Worm (Caenorhabditis elegans) whole organism, mixed stage, embryonic: ENCODE results near the gene C35D10.6.

Experiments
- blmp-1 ChIP-seq: fragments of 150-350 bp; optimal IDR thresholded peaks from 2 replicates; lab custom pipeline; 2014; ENCODE audit warnings: missing biosample characterization, missing genetic modification characterization
- ces-1 ChIP-seq: fragments of 150-350 bp; optimal IDR thresholded peaks from 2 replicates; lab custom pipeline; 2014; ENCODE audit warnings: missing biosample characterization, missing genetic modification reagents, missing genetic modification characterization
- elt-3 ChIP-seq: fragments of 150-350 bp; optimal IDR thresholded peaks from 2 replicates; lab custom pipeline; 2014; ENCODE audit warnings: missing biosample characterization, missing genetic modification characterization
- lin-13 ChIP-seq: fragments of 150-350 bp; optimal IDR thresholded peaks from 2 replicates; lab custom pipeline; 2014; ENCODE audit warnings: missing biosample characterization, missing genetic modification characterization
- lsy-2 ChIP-seq: fragments of 150-350 bp; optimal IDR thresholded peaks from 2 replicates; lab custom pipeline; 2014; ENCODE audit warnings: missing biosample characterization, missing genetic modification characterization
- mep-1 ChIP-seq: fragments of 150-350 bp; optimal IDR thresholded peaks from 2 replicates; lab custom pipeline; 2017; ENCODE audit warnings: missing biosample characterization, missing genetic modification reagents, missing genetic modification characterization, inconsistent platforms
- nhr-12 ChIP-seq: fragments of 150-350 bp; optimal IDR thresholded peaks from 2 replicates; lab custom pipeline; 2014; ENCODE audit warnings: missing biosample characterization, missing genetic modification characterization
- nhr-28 ChIP-seq: fragments of 150-350 bp; optimal IDR thresholded peaks from 2 replicates; lab custom pipeline; 2014; ENCODE audit warnings: missing biosample characterization, missing genetic modification characterization
- snpc-4 ChIP-seq: fragments of 150-350 bp; optimal IDR thresholded peaks from 2 replicates; lab custom pipeline; 2014; ENCODE audit warnings: missing biosample characterization, missing genetic modification characterization
- sptf-1 ChIP-seq: sonication (generic microtip); optimal IDR thresholded peaks from 2 replicates; lab custom pipeline; 2017; ENCODE audit warnings: mild to moderate bottlenecking, missing genetic modification characterization, moderate library complexity, missing compliant biosample characterization
- unc-39 ChIP-seq: fragments of 150-350 bp; optimal IDR thresholded peaks from 2 replicates; lab custom pipeline; 2014; ENCODE audit warnings: missing biosample characterization, missing genetic modification characterization
- ztf-11 ChIP-seq: fragments of 150-350 bp; optimal IDR thresholded peaks from 2 replicates; lab custom pipeline; 2014; ENCODE audit warnings: missing biosample characterization, missing genetic modification characterization

ce11 chrIII:4893540-4893939 lies 34.4 kb downstream of the C35D10.6 start, which contains the start of gene F26F4.6:
- TF ChIP-seq blmp-1 (tag; lab: Kevin White, UChicago): no peak
- no peak for TF ChIP-seq elt-3 (tag; lab: Kevin White, UChicago)
- TF ChIP-seq unc-39 (tag; lab: Kevin White, UChicago): no peak
- TF ChIP-seq ces-1 (GFP tag; lab: Kevin White, UChicago): no peak
- no peak for TF ChIP-seq ztf-11 (tag; lab: Kevin White, UChicago)
- no peak for TF ChIP-seq mep-1
- no peak for TF ChIP-seq lin-13 (tag; lab: Kevin White, UChicago)
- TF ChIP-seq lsy-2 (tag; lab: Kevin White, UChicago): no peak
- TF ChIP-seq sptf-1: no peak
- TF ChIP-seq nhr-12 (tag; lab: Kevin White, UChicago): no peak
- no peak for TF ChIP-seq nhr-28
- TF ChIP-seq snpc-4 (tag; lab: Kevin White, UChicago): no peak
